Worm (Caenorhabditis elegans): ENCODE measurements around the gene eif-3.B.

- TF ChIP-seq drap-1 (GFP tag; optimal IDR thresholded peaks at IDR 0.05) (no peak), elt-1 (tag; optimal IDR thresholded peaks at IDR 0.05; ENCODE audit: borderline replicate concordance, insufficient read depth) (no peak), snpc-4 (tag; optimal IDR thresholded peaks at IDR 0.05) (no peak), nhr-237 (tag; optimal IDR thresholded peaks at IDR 0.05) (no peak), nhr-76 (tag; optimal IDR thresholded peaks at IDR 0.05) (no peak), elt-3 (tag; optimal IDR thresholded peaks at IDR 0.05) (no peak), mab-5 (tag; optimal IDR thresholded peaks at IDR 0.05) (no peak), ceh-83 (GFP tag; optimal IDR thresholded peaks at IDR 0.05) (no peak), nhr-28 (tag; optimal IDR thresholded peaks at IDR 0.05) (no peak), mep-1 (tag; optimal IDR thresholded peaks at IDR 0.05) (no peak), lin-32 (GFP tag; optimal IDR thresholded peaks at IDR 0.05) (no peak), ztf-11 (tag; optimal IDR thresholded peaks at IDR 0.05) (no peak)
Measured at ce11 chrII:14805686-14806085, 10.5 kb downstream of the eif-3.B start, which contains the start of gene srt-11.
